Fruit fly (Drosophila melanogaster) whole organism, pupa: Measurements from ENCODE around the gene Cpr67Fb.

ENCODE experiments used
- CG13204 ChIP-seq: fragments of 200-800 bp; sonication (Bioruptor generic); optimal IDR thresholded peaks from 2 replicates; lab custom pipeline; 2018; ENCODE audit warnings: missing biosample characterization, mild to moderate bottlenecking, missing genetic modification characterization, moderate library complexity
- CG14655 ChIP-seq: fragments of 200-800 bp; sonication (Bioruptor generic); optimal IDR thresholded peaks from 3 replicates; lab custom pipeline; 2017; ENCODE audit warnings: mild to moderate bottlenecking, missing biosample characterization, missing genetic modification reagents, missing genetic modification characterization
- CG15710 ChIP-seq: fragments of 200-800 bp; sonication (Bioruptor generic); optimal IDR thresholded peaks from 2 replicates; lab custom pipeline; 2018; ENCODE audit warnings: missing biosample characterization, mild to moderate bottlenecking, missing genetic modification characterization, moderate library complexity
- CG17806 ChIP-seq: fragments of 200-800 bp; sonication (Bioruptor generic); optimal IDR thresholded peaks from 2 replicates; lab custom pipeline; 2018; ENCODE audit warnings: missing biosample characterization, mild to moderate bottlenecking, missing genetic modification characterization, moderate library complexity
- CG32121 ChIP-seq: fragments of 200-800 bp; sonication (Bioruptor generic); IDR thresholded peaks from 2 replicates; pipeline ENCODE4 v1.3.6; 2022; ENCODE audit warnings: missing biosample characterization, missing genetic modification characterization
- CG9948 ChIP-seq: fragments of 200-800 bp; sonication (Bioruptor generic); optimal IDR thresholded peaks from 2 replicates; lab custom pipeline; 2018; ENCODE audit warnings: missing biosample characterization, mild to moderate bottlenecking, missing genetic modification characterization, moderate library complexity
- EcR ChIP-seq: fragments of 200-800 bp; sonication (Bioruptor generic); optimal IDR thresholded peaks from 3 replicates; lab custom pipeline; 2019; ENCODE audit warnings: missing biosample characterization, missing genetic modification characterization, mild to moderate bottlenecking, moderate library complexity, missing genetic modification reagents
- Ets98B ChIP-seq: fragments of 200-800 bp; sonication (Bioruptor generic); IDR thresholded peaks from 2 replicates; pipeline ENCODE4 v1.3.6; 2022; ENCODE audit warnings: missing biosample characterization, missing genetic modification characterization
- Pif1A ChIP-seq: fragments of 200-800 bp; sonication (Bioruptor generic); optimal IDR thresholded peaks from 3 replicates; lab custom pipeline; 2016; ENCODE audit warnings: missing biosample characterization, missing genetic modification characterization
- Pif1B ChIP-seq: fragments of 200-800 bp; sonication (Bioruptor generic); optimal IDR thresholded peaks from 3 replicates; lab custom pipeline; 2016; ENCODE audit warnings: missing biosample characterization, missing genetic modification characterization
- Snoo ChIP-seq: fragments of 200-800 bp; sonication (Bioruptor generic); optimal IDR thresholded peaks from 3 replicates; lab custom pipeline; 2017; ENCODE audit warnings: missing biosample characterization, mild to moderate bottlenecking, missing genetic modification characterization, inconsistent platforms

dm6 chr3L:10853618-10854017, 40.4 kb upstream of the Cpr67Fb start:
- TF ChIP-seq Ets98B (GFP tag; lab: Robert Waterston, UW) (no peak), CG32121 (GFP tag; lab: Robert Waterston, UW) (no peak), Snoo (tag; lab: Kevin White, UChicago) (no peak), EcR (GFP tag; lab: Kevin White, UChicago) (no peak), CG14655 (GFP tag; lab: Kevin White, UChicago) (peak; percentile 42), CG9948 (tag; lab: Kevin White, UChicago) (peak; percentile 50), CG13204 (GFP tag; lab: Kevin White, UChicago) (no peak), CG15710 (tag; lab: Kevin White, UChicago) (no peak), Pif1A (GFP tag; lab: Kevin White, UChicago) (no peak), CG17806 (tag; lab: Kevin White, UChicago) (peak; percentile 16), Pif1B (GFP tag; lab: Kevin White, UChicago) (no peak)
